Fruit fly (Drosophila melanogaster) whole organism, embryonic: ENCODE data around the gene sit.

Source experiments
- CG10209 ChIP-seq: fragments of 200-800 bp; sonication (Bioruptor generic); optimal IDR thresholded peaks from 3 replicates; lab custom pipeline; 2017; ENCODE audit warnings: missing biosample characterization, mild to moderate bottlenecking, missing genetic modification characterization, missing genetic modification reagents
- CG10267 ChIP-seq: fragments of 200-800 bp; sonication (Bioruptor generic); optimal IDR thresholded peaks from 2 replicates; lab custom pipeline; 2018; ENCODE audit warnings: missing biosample characterization, mild to moderate bottlenecking, missing genetic modification characterization, moderate library complexity
- CG10366 ChIP-seq: fragments of 200-800 bp; sonication (Bioruptor generic); IDR thresholded peaks from 2 replicates; pipeline ENCODE4 v1.3.6; 2022; ENCODE audit warnings: missing biosample characterization, missing genetic modification characterization
- CG11247 ChIP-seq: fragments of 200-800 bp; sonication (Bioruptor generic); IDR thresholded peaks from 2 replicates; pipeline ENCODE4 v1.3.6; 2022; ENCODE audit warnings: missing biosample characterization, missing genetic modification characterization
- CG11560 ChIP-seq: fragments of 200-800 bp; sonication (Bioruptor generic); IDR thresholded peaks from 3 replicates; pipeline ENCODE4 v1.3.6; 2022; ENCODE audit warnings: missing biosample characterization, missing genetic modification characterization
- CG12391 ChIP-seq: fragments of 200-800 bp; sonication (Bioruptor generic); optimal IDR thresholded peaks from 3 replicates; lab custom pipeline; 2018; ENCODE audit warnings: missing biosample characterization, mild to moderate bottlenecking, missing genetic modification characterization, moderate library complexity
- CG12659 ChIP-seq: fragments of 200-800 bp; sonication (Bioruptor generic); optimal IDR thresholded peaks from 3 replicates; lab custom pipeline; 2017; ENCODE audit warnings: mild to moderate bottlenecking, missing biosample characterization, missing genetic modification reagents, missing genetic modification characterization
- CG12744 ChIP-seq: fragments of 200-800 bp; sonication (Bioruptor generic); optimal IDR thresholded peaks from 2 replicates; lab custom pipeline; 2016; ENCODE audit warnings: missing biosample characterization, missing genetic modification characterization
- CG14710 ChIP-seq: fragments of 200-800 bp; sonication (Bioruptor generic); optimal IDR thresholded peaks from 3 replicates; lab custom pipeline; 2019; ENCODE audit warnings: missing biosample characterization, mild to moderate bottlenecking, missing genetic modification characterization, moderate library complexity
- CG15073 ChIP-seq: fragments of 200-800 bp; sonication (Bioruptor generic); optimal IDR thresholded peaks from 2 replicates; lab custom pipeline; 2016; ENCODE audit warnings: missing biosample characterization, missing genetic modification characterization
- CG15514 ChIP-seq: fragments of 200-800 bp; sonication (Bioruptor generic); optimal IDR thresholded peaks from 3 replicates; lab custom pipeline; 2017; ENCODE audit warnings: missing biosample characterization, missing genetic modification characterization, mild to moderate bottlenecking, moderate library complexity, missing genetic modification reagents
- CG1603 ChIP-seq: fragments of 200-800 bp; sonication (Bioruptor generic); optimal IDR thresholded peaks from 2 replicates; lab custom pipeline; 2019; ENCODE audit warnings: missing biosample characterization, mild to moderate bottlenecking, missing genetic modification characterization, moderate library complexity
- CG16813 ChIP-seq: fragments of 200-800 bp; sonication (Bioruptor generic); IDR thresholded peaks from 3 replicates; pipeline ENCODE4 v1.3.6; 2022; ENCODE audit warnings: missing biosample characterization, missing genetic modification characterization; ENCODE audit not compliant: partially characterized antibody
- CG16815 ChIP-seq: fragments of 200-800 bp; sonication (Bioruptor generic); optimal IDR thresholded peaks from 3 replicates; lab custom pipeline; 2017; ENCODE audit warnings: missing biosample characterization, mild to moderate bottlenecking, missing genetic modification characterization
- CG17802 ChIP-seq: fragments of 200-800 bp; sonication (Bioruptor generic); optimal IDR thresholded peaks from 2 replicates; lab custom pipeline; 2018; ENCODE audit warnings: missing biosample characterization, mild to moderate bottlenecking, missing genetic modification characterization, moderate library complexity
- CG18619 ChIP-seq: fragments of 200-800 bp; sonication (Bioruptor generic); optimal IDR thresholded peaks from 3 replicates; lab custom pipeline; 2017; ENCODE audit warnings: missing biosample characterization, mild to moderate bottlenecking, missing genetic modification characterization
- CG3163 ChIP-seq: fragments of 200-800 bp; sonication (Bioruptor generic); optimal IDR thresholded peaks from 3 replicates; lab custom pipeline; 2016; ENCODE audit warnings: missing biosample characterization, missing genetic modification characterization
- CG32767 ChIP-seq: fragments of 200-800 bp; sonication (Bioruptor generic); IDR thresholded peaks from 2 replicates; pipeline ENCODE4 v1.3.6; 2022; ENCODE audit warnings: missing biosample characterization, missing genetic modification characterization
- CG4360 ChIP-seq: fragments of 200-800 bp; sonication (Bioruptor generic); IDR thresholded peaks from 2 replicates; pipeline ENCODE4 v1.3.6; 2022; ENCODE audit warnings: missing biosample characterization, missing genetic modification characterization
- CG5180 ChIP-seq: fragments of 200-800 bp; sonication (Bioruptor generic); optimal IDR thresholded peaks from 3 replicates; lab custom pipeline; 2017; ENCODE audit warnings: missing biosample characterization, missing genetic modification characterization, mild to moderate bottlenecking, moderate library complexity, missing genetic modification reagents
- CG6765 ChIP-seq: fragments of 200-800 bp; sonication (Bioruptor generic); optimal IDR thresholded peaks from 3 replicates; lab custom pipeline; 2017; ENCODE audit warnings: missing biosample characterization, mild to moderate bottlenecking, missing genetic modification characterization
- CG6854 ChIP-seq: fragments of 200-800 bp; sonication (Bioruptor generic); optimal IDR thresholded peaks from 3 replicates; lab custom pipeline; 2017; ENCODE audit warnings: missing biosample characterization, mild to moderate bottlenecking, missing genetic modification characterization
- CG7271 ChIP-seq: fragments of 200-800 bp; sonication (Bioruptor generic); optimal IDR thresholded peaks from 2 replicates; lab custom pipeline; 2018; ENCODE audit warnings: missing biosample characterization, mild to moderate bottlenecking, missing genetic modification characterization, moderate library complexity
- CG8478 ChIP-seq: fragments of >200 bp; optimal IDR thresholded peaks from 2 replicates; lab custom pipeline; 2018
- CG8765 ChIP-seq: fragments of 200-800 bp; sonication (Bioruptor generic); IDR thresholded peaks from 2 replicates; pipeline ENCODE4 v1.3.6; 2022; ENCODE audit warnings: missing biosample characterization, missing genetic modification characterization
- CG9876 ChIP-seq: fragments of 200-800 bp; sonication (Bioruptor generic); optimal IDR thresholded peaks from 2 replicates; lab custom pipeline; 2016; ENCODE audit warnings: missing biosample characterization, missing genetic modification characterization
- D ChIP-seq, 2 experiments: fragments of 200-800 bp in 1 of 2; fragments of >200 bp in 1 of 2; sonication (Bioruptor generic) in 1 of 2; optimal IDR thresholded peaks; 2 replicates in 1 of 2; 3 replicates in 1 of 2; lab custom pipeline; 2017; ENCODE audit warnings: mild to moderate bottlenecking in 1 of 2, missing biosample characterization in 1 of 2, missing genetic modification characterization in 1 of 2, missing genetic modification reagents in 1 of 2
- Doc3 ChIP-seq: fragments of 200-800 bp; sonication (Bioruptor generic); IDR thresholded peaks from 3 replicates; pipeline ENCODE4 v1.3.6; 2022; ENCODE audit warnings: missing biosample characterization, missing genetic modification characterization; ENCODE audit not compliant: partially characterized antibody
- Hmr ChIP-seq: fragments of 200-800 bp; sonication (Bioruptor generic); optimal IDR thresholded peaks from 3 replicates; lab custom pipeline; 2017; ENCODE audit warnings: mild to moderate bottlenecking, missing biosample characterization, missing genetic modification reagents, missing genetic modification characterization
- Jarid2 ChIP-seq: fragments of 200-800 bp; sonication (Bioruptor generic); optimal IDR thresholded peaks from 3 replicates; lab custom pipeline; 2017; ENCODE audit warnings: mild to moderate bottlenecking, missing biosample characterization, missing genetic modification reagents, missing genetic modification characterization
- Max ChIP-seq: fragments of 200-800 bp; sonication (Bioruptor generic); optimal IDR thresholded peaks from 2 replicates; lab custom pipeline; 2016; ENCODE audit warnings: missing biosample characterization, mild to moderate bottlenecking, missing genetic modification characterization
- Mrtf ChIP-seq: fragments of 200-800 bp; sonication (Bioruptor generic); IDR thresholded peaks from 3 replicates; pipeline ENCODE4 v1.3.6; 2022; ENCODE audit warnings: missing biosample characterization, missing genetic modification characterization
- NfI ChIP-seq: fragments of 200-800 bp; sonication (Bioruptor generic); optimal IDR thresholded peaks from 3 replicates; lab custom pipeline; 2018; ENCODE audit warnings: missing biosample characterization, mild to moderate bottlenecking, missing genetic modification characterization, moderate library complexity
- Oli ChIP-seq: fragments of 200-800 bp; sonication (Bioruptor generic); optimal IDR thresholded peaks from 2 replicates; lab custom pipeline; 2018; ENCODE audit warnings: missing biosample characterization, mild to moderate bottlenecking, missing genetic modification characterization, moderate library complexity
- Pdp1 ChIP-seq, 2 experiments: fragments of 200-800 bp; sonication (Bioruptor generic); optimal IDR thresholded peaks; 3 replicates each; lab custom pipeline; 2016; ENCODE audit warnings: missing biosample characterization in 2 of 2, missing genetic modification characterization in 2 of 2, mild to moderate bottlenecking in 1 of 2, moderate library complexity in 1 of 2
- Stat92E ChIP-seq, 3 experiments: fragments of >200 bp in 2 of 3; fragments of 200-800 bp in 1 of 3; sonication (Bioruptor generic) in 1 of 3; optimal IDR thresholded peaks; 2 replicates each; lab custom pipeline; 2017 to 2019; ENCODE audit warnings: missing biosample characterization in 3 of 3, missing genetic modification characterization in 3 of 3, mild to moderate bottlenecking in 1 of 3, moderate library complexity in 1 of 3
- abd-A ChIP-seq: fragments of 200-800 bp; sonication (Bioruptor generic); optimal IDR thresholded peaks from 3 replicates; lab custom pipeline; 2019; ENCODE audit warnings: missing biosample characterization, mild to moderate bottlenecking, missing genetic modification characterization, moderate library complexity
- cato ChIP-seq: fragments of 200-800 bp; sonication (Bioruptor generic); optimal IDR thresholded peaks from 2 replicates; lab custom pipeline; 2016; ENCODE audit warnings: missing biosample characterization, missing genetic modification characterization, borderline replicate concordance
- caup ChIP-seq: fragments of 200-800 bp; sonication (Bioruptor generic); optimal IDR thresholded peaks from 3 replicates; lab custom pipeline; 2017; ENCODE audit warnings: missing biosample characterization, mild to moderate bottlenecking, missing genetic modification characterization, moderate library complexity; ENCODE audit not compliant: severe bottlenecking
- gem ChIP-seq: fragments of 200-800 bp; sonication (Bioruptor generic); optimal IDR thresholded peaks from 2 replicates; lab custom pipeline; 2019; ENCODE audit warnings: missing biosample characterization, mild to moderate bottlenecking, missing genetic modification characterization, moderate library complexity
- ind ChIP-seq: fragments of 200-800 bp; sonication (Bioruptor generic); optimal IDR thresholded peaks from 3 replicates; lab custom pipeline; 2016; ENCODE audit warnings: missing biosample characterization, missing genetic modification characterization
- kay ChIP-seq: fragments of 200-800 bp; sonication (Bioruptor generic); optimal IDR thresholded peaks from 2 replicates; lab custom pipeline; 2016; ENCODE audit warnings: missing biosample characterization, missing genetic modification characterization
- lbe ChIP-seq: fragments of 200-800 bp; sonication (Bioruptor generic); optimal IDR thresholded peaks from 2 replicates; lab custom pipeline; 2016; ENCODE audit warnings: missing biosample characterization, mild to moderate bottlenecking, missing genetic modification characterization
- pnt ChIP-seq: fragments of 200-800 bp; sonication (Bioruptor generic); optimal IDR thresholded peaks from 3 replicates; lab custom pipeline; 2016; ENCODE audit warnings: missing biosample characterization, missing genetic modification characterization
- row ChIP-seq: fragments of 200-800 bp; sonication (Bioruptor generic); IDR thresholded peaks from 3 replicates; pipeline ENCODE4 v1.3.6; 2022; ENCODE audit warnings: missing biosample characterization, missing genetic modification characterization
- slp2 ChIP-seq: fragments of 200-800 bp; sonication (Bioruptor generic); optimal IDR thresholded peaks from 2 replicates; lab custom pipeline; 2016; ENCODE audit warnings: missing biosample characterization, missing genetic modification characterization
- tgo ChIP-seq: fragments of 200-800 bp; sonication (Bioruptor generic); IDR thresholded peaks from 3 replicates; pipeline ENCODE4 v1.3.6; 2022; ENCODE audit warnings: missing biosample characterization, missing genetic modification characterization
- vfl ChIP-seq: fragments of 200-800 bp; sonication (Bioruptor generic); optimal IDR thresholded peaks from 2 replicates; lab custom pipeline; 2016; ENCODE audit warnings: missing biosample characterization, missing genetic modification characterization

sit gene

DNA sequence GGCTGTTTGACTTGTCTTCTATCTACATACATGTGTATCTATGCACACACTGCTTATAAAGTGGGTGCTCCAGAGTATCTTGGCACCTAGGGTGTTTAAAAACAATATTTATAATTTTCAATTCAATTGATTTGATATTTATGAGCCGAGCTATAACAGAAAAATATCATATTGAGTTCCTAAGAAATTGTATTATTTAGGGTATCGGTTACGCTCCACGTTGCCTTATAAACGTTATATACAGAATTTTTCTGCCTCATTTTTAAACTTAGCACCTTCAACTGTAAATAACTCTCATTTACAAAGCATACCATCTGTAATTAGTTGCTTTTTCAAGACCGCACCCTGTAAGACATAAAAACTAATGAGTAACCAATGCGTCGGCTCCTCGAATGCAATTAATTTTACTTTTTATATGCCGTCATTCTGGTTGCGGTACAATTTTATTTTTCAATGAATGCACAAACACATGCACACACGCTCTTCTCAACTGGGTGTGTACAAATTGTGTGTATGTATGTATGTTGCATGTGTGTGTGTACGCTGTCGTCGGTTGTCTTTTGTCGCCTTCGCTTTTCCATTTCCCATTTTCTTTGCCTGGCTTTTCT lies 28.4 kb upstream of the sit start (continued):
- TF ChIP-seq vfl (GFP tag; lab: Kevin White, UChicago) (no peak), gem (tag; lab: Kevin White, UChicago) (peak; percentile 85), CG5180 (GFP tag; lab: Kevin White, UChicago) (peak; percentile 38), D (optimal IDR thresholded peaks at IDR 0.05; lab: Kevin White, UChicago) (no peak), D (GFP tag; optimal IDR thresholded peaks at IDR 0.05; lab: Kevin White, UChicago) (peak; percentile 81), CG3163 (GFP tag; lab: Kevin White, UChicago) (no peak), NfI (GFP tag; lab: Kevin White, UChicago) (no peak), Stat92E (GFP tag; optimal IDR thresholded peaks at IDR 0.05; lab: Kevin White, UChicago) (peak in 1 of 3 experiments; percentile 80), cato (GFP tag; lab: Kevin White, UChicago) (peak; percentile 35), CG16815 (GFP tag; lab: Kevin White, UChicago) (peak; percentile 62), CG1603 (tag; lab: Kevin White, UChicago) (peak; percentile 36), CG15514 (no peak), CG6854 (GFP tag; lab: Kevin White, UChicago) (no peak), slp2 (GFP tag; lab: Kevin White, UChicago) (peak; percentile 45), row (GFP tag; lab: Robert Waterston, UW) (peak; percentile 81), CG11560 (tag; lab: Robert Waterston, UW) (no peak), Jarid2 (GFP tag; lab: Kevin White, UChicago) (no peak), caup (peak; percentile 46), CG12659 (GFP tag; lab: Kevin White, UChicago) (peak; percentile 60), CG10267 (tag; lab: Kevin White, UChicago) (peak; percentile 65), CG8765 (GFP tag; lab: Robert Waterston, UW) (no peak; the same call in 1 of the 2 replicates), CG15073 (GFP tag; lab: Kevin White, UChicago) (no peak), pnt (GFP tag; lab: Kevin White, UChicago) (peak; percentile 32), CG14710 (peak; percentile 79), ind (GFP tag; lab: Kevin White, UChicago) (peak; percentile 18), Max (peak; percentile 44), CG8478 (no peak), CG12744 (GFP tag; lab: Kevin White, UChicago) (no peak), lbe (GFP tag; lab: Kevin White, UChicago) (no peak), Hmr (peak; percentile 20), CG32767 (GFP tag; lab: Robert Waterston, UW) (no peak), abd-A (tag; lab: Kevin White, UChicago) (no peak), CG10366 (peak; percentile 37; the same call in 1 of the 2 replicates), CG18619 (GFP tag; lab: Kevin White, UChicago) (peak; percentile 51), kay (GFP tag; lab: Kevin White, UChicago) (peak; percentile 25), Mrtf (no peak), CG12391 (tag; lab: Kevin White, UChicago) (peak; percentile 73), CG9876 (GFP tag; lab: Kevin White, UChicago) (no peak), Doc3 (no peak), Pdp1 (GFP tag; optimal IDR thresholded peaks at IDR 0.05; lab: Kevin White, UChicago) (peak; percentile 1 to 38), CG11247 (GFP tag; lab: Robert Waterston, UW) (no peak), CG10209 (GFP tag; lab: Kevin White, UChicago) (peak; percentile 64), tgo (GFP tag; lab: Robert Waterston, UW) (no peak), CG7271 (tag; lab: Kevin White, UChicago) (no peak), Oli (tag; lab: Kevin White, UChicago) (peak; percentile 82), CG16813 (GFP tag; lab: Robert Waterston, UW) (no peak), CG17802 (peak; percentile 12), CG4360 (peak; percentile 40; the same call in 1 of the 2 replicates), CG6765 (GFP tag; lab: Kevin White, UChicago) (no peak)
